Worm (Caenorhabditis elegans) whole organism, dauer: ENCODE measurements around the gene acs-17.

Experiments
- unc-62 ChIP-seq: sonication (generic microtip); optimal IDR thresholded peaks from 2 replicates; lab custom pipeline; 2017; ENCODE audit warnings: missing biosample characterization, missing genetic modification reagents, missing genetic modification characterization

acs-17 gene

DNA sequence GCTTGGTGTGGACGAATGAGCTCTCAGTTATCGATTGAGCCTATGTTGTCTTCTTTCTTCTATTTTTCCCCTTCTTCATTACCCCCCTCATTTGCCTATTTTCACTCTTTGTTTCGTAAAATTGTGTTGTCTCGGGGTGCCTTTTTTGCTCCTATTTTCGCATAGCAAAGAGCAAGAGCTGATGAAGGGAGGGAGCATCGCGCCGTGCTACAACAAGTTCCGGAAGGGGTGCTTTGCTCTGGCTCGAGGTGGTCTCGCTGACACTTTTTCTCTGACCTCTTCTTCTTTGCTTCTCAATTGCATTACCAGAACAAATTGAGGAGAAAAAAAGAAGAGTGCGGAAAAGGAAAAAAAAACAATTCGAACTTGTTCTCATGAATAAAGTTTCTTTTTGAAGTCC is 48.3 kb downstream of the acs-17 start:
- TF ChIP-seq unc-62 = no peak

DNA sequence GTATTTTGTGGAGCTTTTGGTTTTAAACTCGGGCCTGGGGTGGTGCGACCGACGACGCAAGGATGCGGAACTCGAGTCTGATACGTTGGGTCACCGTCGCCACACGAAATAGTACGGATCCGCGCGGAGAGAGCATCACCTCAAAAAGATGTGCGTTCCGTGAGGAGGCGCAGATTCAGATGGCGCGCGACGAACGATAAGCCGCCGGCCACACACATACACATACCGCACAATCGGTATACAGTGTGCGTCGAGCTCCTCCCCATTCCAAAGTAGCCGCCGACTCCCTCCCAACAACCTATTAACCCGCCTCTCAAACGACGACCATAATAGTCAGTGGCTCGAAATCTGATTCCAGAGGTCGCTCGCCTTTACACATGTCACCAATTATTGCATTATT is 54.2 kb downstream of the acs-17 start, which contains the start of gene F49E10.2:
TSS of gene F49E10.2 (plus strand) at position 301 of the 400 bp plus-strand sequence.
- TF ChIP-seq unc-62 = no peak
